Worm (Caenorhabditis elegans): ENCODE data around the gene C06A1.3.
A peak's percentile ranks its signal among the peaks of the same experiment; 100 is the strongest.

Gene C06A1.3

ce11 chrII:10537988-10538387, 34.1 kb upstream of the C06A1.3 start (continued):
- TF ChIP-seq mab-9 (GFP tag; IDR thresholded peaks at IDR 0.05), result peak; percentile 77; the same call in 1 of the 2 replicates
- peak; percentile 91 for TF ChIP-seq nhr-90 (tag; optimal IDR thresholded peaks at IDR 0.05; ENCODE audit: poor library complexity)
- peak; percentile 40 for TF ChIP-seq zip-4 (GFP tag; optimal IDR thresholded peaks at IDR 0.05)
- TF ChIP-seq F16B12.6 (tag; optimal IDR thresholded peaks at IDR 0.05), result peak; percentile 36
- peak; percentile 80 for TF ChIP-seq egl-13 (tag; optimal IDR thresholded peaks at IDR 0.05)
- TF ChIP-seq elt-3 (tag; optimal IDR thresholded peaks at IDR 0.05), result no peak
- TF ChIP-seq efl-3 (GFP tag; optimal IDR thresholded peaks at IDR 0.05), result peak; percentile 56
- TF ChIP-seq fkh-8 (tag; optimal IDR thresholded peaks at IDR 0.05), result peak; percentile 51
- TF ChIP-seq xbp-1 (tag; optimal IDR thresholded peaks at IDR 0.05), result peak; percentile 81
- TF ChIP-seq ces-1 (GFP tag; optimal IDR thresholded peaks at IDR 0.05), result no peak
- TF ChIP-seq hlh-4 (tag; optimal IDR thresholded peaks at IDR 0.05), result peak; percentile 70
- TF ChIP-seq nhr-20 (tag; optimal IDR thresholded peaks at IDR 0.05), result peak; percentile 78
- peak; percentile 97 for TF ChIP-seq fkh-4 (tag; optimal IDR thresholded peaks at IDR 0.05; ENCODE audit: borderline replicate concordance)
- no peak for TF ChIP-seq aly-2 (tag; optimal IDR thresholded peaks at IDR 0.05)
- TF ChIP-seq ceh-8 (GFP tag; optimal IDR thresholded peaks at IDR 0.05), result peak; percentile 81
- no peak for TF ChIP-seq jun-1 (tag; optimal IDR thresholded peaks at IDR 0.05)
- no peak for TF ChIP-seq unc-30 (tag; optimal IDR thresholded peaks at IDR 0.05)
- peak; percentile 68 for TF ChIP-seq elt-2 (tag; optimal IDR thresholded peaks at IDR 0.05)
- TF ChIP-seq isw-1 (GFP tag; IDR thresholded peaks at IDR 0.05), result peak; percentile 25; the same call in 1 of the 2 replicates

- no peak for TF ChIP-seq efl-1 (optimal IDR thresholded peaks at IDR 0.05)
- peak in 1 of 2 experiments; percentile 53 for TF ChIP-seq efl-1 (GFP tag; optimal IDR thresholded peaks at IDR 0.05 in 1 of 2)
- no peak for TF ChIP-seq sup-37 (GFP tag; optimal IDR thresholded peaks at IDR 0.05)
- TF ChIP-seq egl-27 (tag; optimal IDR thresholded peaks at IDR 0.05), result no peak
- no peak for TF ChIP-seq tlp-1 (tag; optimal IDR thresholded peaks at IDR 0.05)
- TF ChIP-seq ces-1 (GFP tag; optimal IDR thresholded peaks at IDR 0.05), result no peak
Observed at ce11 chrII:10539232-10539631, 32.8 kb upstream of the C06A1.3 start, which contains the start of gene R166.3. Gene R166.3, minus strand, starts transcription at chrII:10539332.

- TF ChIP-seq nhr-77 (tag; optimal IDR thresholded peaks at IDR 0.05) (peak; percentile 13), elt-2 (tag; optimal IDR thresholded peaks at IDR 0.05) (peak; percentile 50), alr-1 (tag; optimal IDR thresholded peaks at IDR 0.05; ENCODE audit: borderline replicate concordance) (no peak), unc-98 (GFP tag; IDR thresholded peaks at IDR 0.05) (0 out of 2 replicates have a peak, but pooled peaks have one; percentile 4), nhr-20 (tag; optimal IDR thresholded peaks at IDR 0.05) (peak; percentile 85), nhr-47 (tag; optimal IDR thresholded peaks at IDR 0.05) (peak; percentile 88), elt-3 (tag; optimal IDR thresholded peaks at IDR 0.05) (peak in 2 of 6 experiments; percentile 42 to 77), ces-1 (GFP tag; optimal IDR thresholded peaks at IDR 0.05) (no peak), unc-62 (GFP tag; optimal IDR thresholded peaks at IDR 0.05) (no peak), dpl-1 (GFP tag; optimal IDR thresholded peaks at IDR 0.05) (peak; percentile 53 to 76 (median 67)), Y116A8C.19 (tag; optimal IDR thresholded peaks at IDR 0.05; ENCODE audit: borderline replicate concordance) (no peak), nhr-71 (tag; optimal IDR thresholded peaks at IDR 0.05) (peak; percentile 89), fkh-4 (tag; optimal IDR thresholded peaks at IDR 0.05; ENCODE audit: borderline replicate concordance) (peak; percentile 4), egl-13 (tag; optimal IDR thresholded peaks at IDR 0.05) (peak; percentile 3), unc-30 (tag; optimal IDR thresholded peaks at IDR 0.05) (no peak), lir-3 (tag; optimal IDR thresholded peaks at IDR 0.05; ENCODE audit: poor library complexity) (peak; percentile 28), blmp-1 (tag; optimal IDR thresholded peaks at IDR 0.05) (peak; percentile 64), nhr-90 (tag; optimal IDR thresholded peaks at IDR 0.05; ENCODE audit: poor library complexity) (peak; percentile 88), ceh-82 (tag; optimal IDR thresholded peaks at IDR 0.05) (peak in 2 of 3 experiments; percentile 27 to 67), nhr-85 (tag) (peak; percentile 84), mdl-1 (tag; optimal IDR thresholded peaks at IDR 0.05) (peak in 1 of 2 experiments; percentile 67), ztf-11 (tag; optimal IDR thresholded peaks at IDR 0.05) (peak in 1 of 2 experiments; percentile 62), efl-1 (optimal IDR thresholded peaks at IDR 0.05) (peak; percentile 64 to 76), efl-1 (GFP tag; optimal IDR thresholded peaks at IDR 0.05 in 1 of 2) (peak; percentile 70 to 98), fkh-8 (tag; optimal IDR thresholded peaks at IDR 0.05) (peak; percentile 46), grh-1 (GFP tag; IDR thresholded peaks at IDR 0.05) (peak; percentile 74), swsn-7 (tag; optimal IDR thresholded peaks at IDR 0.05) (peak; percentile 70), pqm-1 (tag; optimal IDR thresholded peaks at IDR 0.05) (no peak), skn-1 (tag; optimal IDR thresholded peaks at IDR 0.05) (peak; percentile 64), rnt-1 (tag; optimal IDR thresholded peaks at IDR 0.05) (peak; percentile 81), C16A3.4 (tag; optimal IDR thresholded peaks at IDR 0.05) (peak; percentile 75), mab-9 (GFP tag; IDR thresholded peaks at IDR 0.05) (peak; percentile 37), snu-23 (GFP tag; optimal IDR thresholded peaks at IDR 0.05) (peak; percentile 84)
Observed at ce11 chrII:10541923-10542486, 30.1 kb upstream of the C06A1.3 start, which contains the start of gene pro-1. Gene pro-1, minus strand, starts transcription at chrII:10541996.

Data from whole organism, L1 larva.